Fruit fly (Drosophila melanogaster): ENCODE data around the gene dls.
A peak's percentile ranks its signal among the peaks of the same experiment; 100 is the strongest.

The dls gene

DNA sequence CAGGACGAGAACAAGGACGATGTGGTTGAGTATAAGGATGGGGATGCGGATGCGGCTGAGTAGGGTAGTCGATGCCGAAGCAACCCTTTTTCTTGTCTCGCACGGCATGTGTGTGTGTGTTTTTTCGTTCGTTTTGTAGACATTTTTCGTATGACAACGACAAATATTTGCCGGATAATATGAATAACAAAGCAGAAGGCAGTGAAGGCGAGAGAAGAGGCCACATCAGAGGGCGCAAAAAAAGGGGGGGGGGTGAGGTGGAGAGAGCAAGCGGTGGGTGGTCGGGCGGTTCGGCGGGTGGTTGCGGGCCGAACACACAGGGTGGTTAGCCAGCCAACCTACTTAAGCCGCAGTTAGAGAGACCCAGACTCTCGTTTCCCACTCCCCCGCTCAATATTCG lies 28.7 kb upstream of the dls start:
- TF ChIP-seq CG10631 (GFP tag; optimal IDR thresholded peaks at IDR 0.05) (no peak), fkh (GFP tag; optimal IDR thresholded peaks at IDR 0.05) (peak; percentile 18)

DNA sequence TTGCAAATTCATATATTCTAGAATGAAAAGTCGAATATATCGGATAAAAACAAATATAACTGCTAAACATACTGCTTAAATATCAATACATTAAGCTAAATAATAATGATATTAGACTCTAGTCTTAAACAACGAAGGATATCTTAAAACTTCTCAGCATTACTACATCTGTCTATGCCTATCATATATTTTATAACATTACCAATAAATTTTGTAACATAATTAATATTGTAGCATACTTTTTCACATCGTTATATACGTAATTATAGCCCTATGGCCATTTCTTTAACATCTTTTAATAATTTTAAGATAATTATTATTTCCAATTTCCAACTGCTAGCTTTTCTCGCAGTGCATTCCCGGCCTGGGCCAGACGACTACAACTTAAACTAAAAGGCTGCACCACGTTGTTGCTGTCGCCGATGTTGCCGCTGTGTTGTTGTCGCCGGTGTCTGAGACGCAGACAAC lies 28.3 kb upstream of the dls start:
- peak; percentile 61 for TF ChIP-seq Sox102F (GFP tag; optimal IDR thresholded peaks at IDR 0.05)
- TF ChIP-seq CG6163 (GFP tag; IDR thresholded peaks at IDR 0.05), result peak; percentile 74
- TF ChIP-seq eg (GFP tag; IDR thresholded peaks at IDR 0.05), result no peak
- peak; percentile 44 for TF ChIP-seq topi (GFP tag; optimal IDR thresholded peaks at IDR 0.05)
- peak; percentile 71 for TF ChIP-seq CG9139 (GFP tag; optimal IDR thresholded peaks at IDR 0.05)
- TF ChIP-seq CG11294 (GFP tag; IDR thresholded peaks at IDR 0.05), result no peak
- peak; percentile 71 for TF ChIP-seq net (GFP tag; optimal IDR thresholded peaks at IDR 0.05)
- TF ChIP-seq Sox14 (GFP tag; optimal IDR thresholded peaks at IDR 0.05), result peak; percentile 64
- peak; percentile 45 for TF ChIP-seq Hr4 (GFP tag; optimal IDR thresholded peaks at IDR 0.05)
- TF ChIP-seq CG4318 (GFP tag; optimal IDR thresholded peaks at IDR 0.05), result peak; percentile 49
- peak; percentile 10 for TF ChIP-seq CG11902 (GFP tag; optimal IDR thresholded peaks at IDR 0.05)
- peak; percentile 80 to 82 for TF ChIP-seq ss (GFP tag; optimal IDR thresholded peaks at IDR 0.05)
- peak; percentile 22 for TF ChIP-seq Hr39 (GFP tag; optimal IDR thresholded peaks at IDR 0.05)
- peak; percentile 80 for TF ChIP-seq esn (GFP tag; optimal IDR thresholded peaks at IDR 0.05)
- peak; percentile 66 for TF ChIP-seq Sox15 (GFP tag; optimal IDR thresholded peaks at IDR 0.05)
- TF ChIP-seq CG15336 (GFP tag; IDR thresholded peaks at IDR 0.05), result 0 out of 2 replicates have a peak, but pooled peaks have one; percentile 28
- no peak for TF ChIP-seq Ets21C (GFP tag; optimal IDR thresholded peaks at IDR 0.05)
- TF ChIP-seq CG6276 (GFP tag; optimal IDR thresholded peaks at IDR 0.05), result peak; percentile 34
- TF ChIP-seq lz (GFP tag; optimal IDR thresholded peaks at IDR 0.05), result peak; percentile 55
- no peak for TF ChIP-seq fkh (GFP tag; optimal IDR thresholded peaks at IDR 0.05)
- TF ChIP-seq CG16779 (tag; optimal IDR thresholded peaks at IDR 0.05), result peak; percentile 57
- peak; percentile 96 for TF ChIP-seq Eip78C (GFP tag)
- peak; percentile 33 for TF ChIP-seq CG31627 (GFP tag; optimal IDR thresholded peaks at IDR 0.05)
- TF ChIP-seq Met (GFP tag; optimal IDR thresholded peaks at IDR 0.05), result peak; percentile 61
- peak; percentile 40 for TF ChIP-seq vri (GFP tag; optimal IDR thresholded peaks at IDR 0.05)
- peak; percentile 77 for TF ChIP-seq CG32006 (GFP tag; optimal IDR thresholded peaks at IDR 0.05)
- peak; percentile 77 for TF ChIP-seq CG8632 (GFP tag; optimal IDR thresholded peaks at IDR 0.05)
- peak; percentile 41 for TF ChIP-seq CG8319 (GFP tag; optimal IDR thresholded peaks at IDR 0.05)
- TF ChIP-seq Hr38 (GFP tag; optimal IDR thresholded peaks at IDR 0.05), result no peak
- peak; percentile 75 for TF ChIP-seq acj6 (GFP tag; optimal IDR thresholded peaks at IDR 0.05)
- no peak for TF ChIP-seq CG6854 (GFP tag; optimal IDR thresholded peaks at IDR 0.05)
- TF ChIP-seq Blimp-1 (GFP tag; optimal IDR thresholded peaks at IDR 0.05), result peak; percentile 30
- TF ChIP-seq Eip93F (GFP tag; optimal IDR thresholded peaks at IDR 0.05), result no peak
- peak; percentile 84 for TF ChIP-seq CG6808 (GFP tag; optimal IDR thresholded peaks at IDR 0.05)
- peak; percentile 71 for TF ChIP-seq dsx (GFP tag; optimal IDR thresholded peaks at IDR 0.05; ENCODE audit: poor library complexity, severe bottlenecking)
- no peak for TF ChIP-seq dac (GFP tag; optimal IDR thresholded peaks at IDR 0.05)
- TF ChIP-seq salr (GFP tag; optimal IDR thresholded peaks at IDR 0.05), result peak in 1 of 2 experiments; percentile 74
- TF ChIP-seq CG7368 (GFP tag; optimal IDR thresholded peaks at IDR 0.05), result peak; percentile 4
- no peak for TF ChIP-seq Lpt (GFP tag; optimal IDR thresholded peaks at IDR 0.05)
- TF ChIP-seq CG1621 (tag; optimal IDR thresholded peaks at IDR 0.05), result peak; percentile 69
- peak; percentile 78 for TF ChIP-seq CG34406 (GFP tag; optimal IDR thresholded peaks at IDR 0.05)
- TF ChIP-seq CG11762 (GFP tag; optimal IDR thresholded peaks at IDR 0.05; ENCODE audit: insufficient read depth), result peak; percentile 62
- peak; percentile 65 for TF ChIP-seq CG6792 (GFP tag; optimal IDR thresholded peaks at IDR 0.05)
- TF ChIP-seq Gug (GFP tag; IDR thresholded peaks at IDR 0.05), result no peak
- peak; percentile 66 for TF ChIP-seq pdm3 (GFP tag; optimal IDR thresholded peaks at IDR 0.05)
- TF ChIP-seq Smox (GFP tag; optimal IDR thresholded peaks at IDR 0.05), result peak; percentile 66
- TF ChIP-seq Eip75B (GFP tag; optimal IDR thresholded peaks at IDR 0.05), result peak; percentile 59
- peak; percentile 73 for TF ChIP-seq achi (GFP tag; optimal IDR thresholded peaks at IDR 0.05)
- peak; percentile 83 for TF ChIP-seq CG10631 (GFP tag; optimal IDR thresholded peaks at IDR 0.05)
- peak; percentile 27 for TF ChIP-seq cyc (GFP tag; optimal IDR thresholded peaks at IDR 0.05)
